Worm (Caenorhabditis elegans) whole organism, L2 larva: ENCODE results near the gene abu-12.

ENCODE experiments used
- ceh-82 ChIP-seq: fragments of 150-350 bp; optimal IDR thresholded peaks from 2 replicates; lab custom pipeline; 2014; ENCODE audit warnings: missing biosample characterization, missing genetic modification characterization
- lsy-2 ChIP-seq, 2 experiments: fragments of 150-350 bp in 1 of 2; sonication (generic microtip) in 1 of 2; optimal IDR thresholded peaks; 2 replicates each; lab custom pipeline; 2014 to 2017; ENCODE audit warnings: missing biosample characterization in 2 of 2, missing genetic modification characterization in 2 of 2
- zag-1 ChIP-seq: fragments of 150-350 bp; optimal IDR thresholded peaks from 2 replicates; lab custom pipeline; 2014; ENCODE audit warnings: missing biosample characterization, missing genetic modification characterization

- TF ChIP-seq zag-1 (tag; lab: Kevin White, UChicago) (no peak), ceh-82 (no peak), lsy-2 (tag; optimal IDR thresholded peaks at IDR 0.05; lab: Kevin White, UChicago) (no peak)
Measured at ce11 chrX:421785-422657, 35.4 kb downstream of the abu-12 start.
